Fruit fly (Drosophila melanogaster): ENCODE data around the gene ERp44.

Gene ERp44

dm6 chrX:16333434-16334141 lies 36.1 kb upstream of the ERp44 start, which contains the start of the genes CG9921 and Dsp1 (continued):
- TF ChIP-seq dmrt11E (tag; optimal IDR thresholded peaks at IDR 0.05) (no peak), Blimp-1 (GFP tag; optimal IDR thresholded peaks at IDR 0.05) (no peak), fu2 (GFP tag; optimal IDR thresholded peaks at IDR 0.05) (no peak)

DNA sequence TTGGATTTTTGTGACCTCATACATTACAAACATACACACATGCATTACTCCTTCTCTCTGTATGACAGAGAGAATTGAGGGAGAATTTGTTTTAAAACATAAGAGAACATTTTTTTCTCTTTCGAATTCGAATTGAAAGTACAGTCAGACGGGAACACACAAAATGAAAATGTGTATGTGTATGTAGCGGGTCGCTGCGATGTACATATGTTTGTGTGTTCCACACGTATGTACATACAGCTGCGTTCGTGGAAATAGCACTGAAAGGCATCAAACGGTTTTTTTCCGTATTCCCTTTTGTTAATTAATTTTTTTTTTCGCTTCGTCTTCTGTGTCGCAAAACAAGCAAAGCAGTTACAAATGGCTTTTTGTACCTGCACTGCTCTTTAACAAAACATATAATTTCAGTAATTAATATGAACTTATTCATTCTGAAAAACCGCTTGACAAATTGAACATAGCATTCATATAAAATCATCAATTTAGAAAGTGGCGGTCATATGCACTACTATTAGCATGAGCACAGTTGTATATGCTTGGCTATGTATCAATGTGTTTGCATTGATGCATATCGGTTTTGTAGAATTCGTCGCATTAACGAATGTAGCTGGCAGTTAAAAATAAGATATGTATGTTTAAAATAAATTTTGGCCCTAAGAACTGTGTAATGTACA lies 35.2 kb upstream of the ERp44 start:
- peak; percentile 46 for TF ChIP-seq stwl (tag; optimal IDR thresholded peaks at IDR 0.05)
- TF ChIP-seq ewg (GFP tag; optimal IDR thresholded peaks at IDR 0.05): peak; percentile 91
- TF ChIP-seq Blimp-1 (GFP tag; optimal IDR thresholded peaks at IDR 0.05): peak; percentile 93
- TF ChIP-seq dimm (GFP tag; IDR thresholded peaks at IDR 0.05): no peak
- TF ChIP-seq tup (GFP tag; optimal IDR thresholded peaks at IDR 0.05): peak; percentile 84
- TF ChIP-seq Ets65A (GFP tag): peak; percentile 99
- TF ChIP-seq sna (GFP tag; IDR thresholded peaks at IDR 0.05; ENCODE audit: partially characterized antibody): no peak
- TF ChIP-seq croc (GFP tag; conservative IDR thresholded peaks at IDR 0.05): peak; percentile 92
- peak; percentile 90 for TF ChIP-seq ttk (GFP tag; IDR thresholded peaks at IDR 0.05)
- TF ChIP-seq pnt (GFP tag; optimal IDR thresholded peaks at IDR 0.05): peak; percentile 93
- peak; percentile 80 for TF ChIP-seq Ets97D (GFP tag; optimal IDR thresholded peaks at IDR 0.05)
- peak; percentile 90 for TF ChIP-seq emc (GFP tag; optimal IDR thresholded peaks at IDR 0.05)
- no peak for TF ChIP-seq hth (optimal IDR thresholded peaks at IDR 0.05)
- TF ChIP-seq CG10543 (GFP tag; optimal IDR thresholded peaks at IDR 0.05): peak; percentile 98
- peak; percentile 32; the same call in 1 of the 2 replicates for TF ChIP-seq cas (GFP tag; IDR thresholded peaks at IDR 0.05)
- peak; percentile 90 for TF ChIP-seq slbo (GFP tag; IDR thresholded peaks at IDR 0.05)
- TF ChIP-seq rib (GFP tag; IDR thresholded peaks at IDR 0.05): peak; percentile 87
- peak; percentile 85 for TF ChIP-seq pros (GFP tag; optimal IDR thresholded peaks at IDR 0.05)
- TF ChIP-seq yki (optimal IDR thresholded peaks at IDR 0.05): peak; percentile 3
- no peak; the same call in 2 of the 3 replicates for TF ChIP-seq CG3726 (GFP tag; IDR thresholded peaks at IDR 0.05)
- peak; percentile 95 for TF ChIP-seq nerfin-1 (tag; optimal IDR thresholded peaks at IDR 0.05)
- TF ChIP-seq CG14710 (tag; optimal IDR thresholded peaks at IDR 0.05): peak; percentile 96
- peak; percentile 95 for TF ChIP-seq bab2 (GFP tag; optimal IDR thresholded peaks at IDR 0.05)
- TF ChIP-seq CG33557 (GFP tag; optimal IDR thresholded peaks at IDR 0.05): peak; percentile 96
- TF ChIP-seq Asciz (GFP tag; optimal IDR thresholded peaks at IDR 0.05): peak; percentile 94
- TF ChIP-seq CG14014 (GFP tag; IDR thresholded peaks at IDR 0.05): peak; percentile 89
- peak; percentile 83 for TF ChIP-seq CG10565 (GFP tag; optimal IDR thresholded peaks at IDR 0.05)
- TF ChIP-seq CG9215 (GFP tag; IDR thresholded peaks at IDR 0.05): peak; percentile 91
- no peak for TF ChIP-seq CG6791 (GFP tag; IDR thresholded peaks at IDR 0.05; ENCODE audit: partially characterized antibody)
- TF ChIP-seq zf30C (GFP tag; optimal IDR thresholded peaks at IDR 0.05): peak; percentile 18
- TF ChIP-seq CG32532 (GFP tag; IDR thresholded peaks at IDR 0.05): peak; percentile 90
- TF ChIP-seq da (GFP tag; optimal IDR thresholded peaks at IDR 0.05): peak; percentile 91
- peak; percentile 95 for TF ChIP-seq fu2 (GFP tag; optimal IDR thresholded peaks at IDR 0.05)
- TF ChIP-seq Trl (optimal IDR thresholded peaks at IDR 0.05): peak; percentile 71 to 84
- TF ChIP-seq Trl (GFP tag; optimal IDR thresholded peaks at IDR 0.05): peak; percentile 95
- TF ChIP-seq CG8924 (tag; optimal IDR thresholded peaks at IDR 0.05): peak; percentile 98
- no peak for TF ChIP-seq bbx (GFP tag; IDR thresholded peaks at IDR 0.05; ENCODE audit: partially characterized antibody)
- peak; percentile 91 for TF ChIP-seq CG17912 (GFP tag; optimal IDR thresholded peaks at IDR 0.05)
- no peak for TF ChIP-seq Tbp (GFP tag; optimal IDR thresholded peaks at IDR 0.05)
- peak; percentile 98 for TF ChIP-seq dmrt99B (tag; optimal IDR thresholded peaks at IDR 0.05)
- peak; percentile 74 for TF ChIP-seq CG7928 (GFP tag; optimal IDR thresholded peaks at IDR 0.05)
- peak in 1 of 2 experiments; percentile 48 for TF ChIP-seq tll (GFP tag; optimal IDR thresholded peaks at IDR 0.05)
- no peak for TF ChIP-seq eve (GFP tag; optimal IDR thresholded peaks at IDR 0.05)
- peak; percentile 92 for TF ChIP-seq tgo (GFP tag; IDR thresholded peaks at IDR 0.05)
- peak; percentile 83 for TF ChIP-seq Jarid2 (GFP tag; optimal IDR thresholded peaks at IDR 0.05)

Measured in whole organism, embryonic.